Fruit fly (Drosophila melanogaster) whole organism, embryonic: ENCODE results near the gene CG31068.
A peak's percentile ranks its signal among the peaks of the same experiment; 100 is the strongest.

Experiments used
- Aef1 ChIP-seq: fragments of 200-800 bp; sonication (Bioruptor generic); IDR thresholded peaks from 3 replicates; pipeline ENCODE4 v1.3.6; 2022; ENCODE audit warnings: missing biosample characterization, missing genetic modification characterization
- Asciz ChIP-seq: fragments of 200-800 bp; sonication (Bioruptor generic); optimal IDR thresholded peaks from 2 replicates; lab custom pipeline; 2017; ENCODE audit warnings: missing biosample characterization, mild to moderate bottlenecking, missing genetic modification characterization, missing genetic modification reagents
- Atf3 ChIP-seq: fragments of 200-800 bp; sonication (Bioruptor generic); optimal IDR thresholded peaks from 3 replicates; lab custom pipeline; 2016; ENCODE audit warnings: missing biosample characterization, missing genetic modification characterization
- BtbVII ChIP-seq: fragments of 200-800 bp; sonication (Bioruptor generic); optimal IDR thresholded peaks from 3 replicates; lab custom pipeline; 2017; ENCODE audit warnings: missing biosample characterization, mild to moderate bottlenecking, missing genetic modification characterization
- CG11247 ChIP-seq: fragments of 200-800 bp; sonication (Bioruptor generic); IDR thresholded peaks from 2 replicates; pipeline ENCODE4 v1.3.6; 2022; ENCODE audit warnings: missing biosample characterization, missing genetic modification characterization
- CG13123 ChIP-seq: fragments of 200-800 bp; sonication (Bioruptor generic); optimal IDR thresholded peaks from 2 replicates; lab custom pipeline; 2016; ENCODE audit warnings: missing biosample characterization, missing genetic modification characterization
- CG13296 ChIP-seq: fragments of 200-800 bp; sonication (Bioruptor generic); optimal IDR thresholded peaks from 3 replicates; lab custom pipeline; 2018; ENCODE audit warnings: missing biosample characterization, mild to moderate bottlenecking, missing genetic modification characterization
- CG13424 ChIP-seq: fragments of 200-800 bp; sonication (Bioruptor generic); optimal IDR thresholded peaks from 2 replicates; lab custom pipeline; 2019; ENCODE audit warnings: missing biosample characterization, mild to moderate bottlenecking, missing genetic modification characterization, moderate library complexity
- CG14014 ChIP-seq: fragments of 200-800 bp; sonication (Bioruptor generic); IDR thresholded peaks from 2 replicates; pipeline ENCODE4 v1.3.6; 2022; ENCODE audit warnings: missing biosample characterization, missing genetic modification characterization
- CG15601 ChIP-seq: fragments of 200-800 bp; sonication (Bioruptor generic); optimal IDR thresholded peaks from 3 replicates; lab custom pipeline; 2019; ENCODE audit warnings: missing biosample characterization, mild to moderate bottlenecking, missing genetic modification characterization, moderate library complexity
- CG15696 ChIP-seq: fragments of 200-800 bp; sonication (Bioruptor generic); optimal IDR thresholded peaks from 2 replicates; lab custom pipeline; 2019; ENCODE audit warnings: missing biosample characterization, mild to moderate bottlenecking, missing genetic modification characterization, moderate library complexity
- CG1647 ChIP-seq: fragments of 200-800 bp; sonication (Bioruptor generic); optimal IDR thresholded peaks from 3 replicates; lab custom pipeline; 2016; ENCODE audit warnings: missing biosample characterization, missing genetic modification characterization
- CG17328 ChIP-seq: fragments of 200-800 bp; sonication (Bioruptor generic); IDR thresholded peaks from 2 replicates; pipeline ENCODE4 v1.3.6; 2022; ENCODE audit warnings: missing biosample characterization, missing genetic modification characterization
- CG17385 ChIP-seq: fragments of 200-800 bp; sonication (Bioruptor generic); optimal IDR thresholded peaks from 3 replicates; lab custom pipeline; 2018; ENCODE audit warnings: missing biosample characterization, mild to moderate bottlenecking, missing genetic modification characterization
- CG30020 ChIP-seq: fragments of 200-800 bp; optimal IDR thresholded peaks from 2 replicates; lab custom pipeline; 2019; ENCODE audit warnings: missing biosample characterization, mild to moderate bottlenecking, missing genetic modification characterization, moderate library complexity
- CG30431 ChIP-seq: fragments of 200-800 bp; sonication (Bioruptor generic); optimal IDR thresholded peaks from 2 replicates; lab custom pipeline; 2017; ENCODE audit warnings: missing biosample characterization, missing genetic modification characterization
- CG3163 ChIP-seq: fragments of 200-800 bp; sonication (Bioruptor generic); optimal IDR thresholded peaks from 3 replicates; lab custom pipeline; 2016; ENCODE audit warnings: missing biosample characterization, missing genetic modification characterization
- CG5245 ChIP-seq: fragments of 200-800 bp; sonication (Bioruptor generic); optimal IDR thresholded peaks from 3 replicates; lab custom pipeline; 2016; ENCODE audit warnings: missing biosample characterization, missing genetic modification characterization
- CG6791 ChIP-seq: fragments of 200-800 bp; sonication (Bioruptor generic); IDR thresholded peaks from 3 replicates; pipeline ENCODE4 v1.3.6; 2022; ENCODE audit warnings: missing biosample characterization, missing genetic modification characterization; ENCODE audit not compliant: partially characterized antibody
- CG7372 ChIP-seq: fragments of 200-800 bp; sonication (Bioruptor generic); IDR thresholded peaks from 2 replicates; pipeline ENCODE4 v1.3.6; 2022; ENCODE audit warnings: missing biosample characterization, missing genetic modification characterization
- CG7987 ChIP-seq: fragments of 200-800 bp; sonication (Bioruptor generic); optimal IDR thresholded peaks from 2 replicates; lab custom pipeline; 2018; ENCODE audit warnings: missing biosample characterization, mild to moderate bottlenecking, missing genetic modification characterization, moderate library complexity
- CG8089 ChIP-seq: fragments of 200-800 bp; sonication (Bioruptor generic); optimal IDR thresholded peaks from 3 replicates; lab custom pipeline; 2016; ENCODE audit warnings: missing biosample characterization, missing genetic modification characterization
- Chrac-16 ChIP-seq: fragments of 200-800 bp; sonication (Bioruptor generic); optimal IDR thresholded peaks from 3 replicates; lab custom pipeline; 2016; ENCODE audit warnings: missing biosample characterization, missing genetic modification characterization
- CoRest ChIP-seq: fragments of 200-800 bp; sonication (Bioruptor generic); optimal IDR thresholded peaks from 3 replicates; lab custom pipeline; 2018; ENCODE audit warnings: missing biosample characterization, mild to moderate bottlenecking, missing genetic modification characterization, moderate library complexity
- D19A ChIP-seq: fragments of 200-800 bp; optimal IDR thresholded peaks from 3 replicates; lab custom pipeline; 2019; ENCODE audit warnings: missing biosample characterization, mild to moderate bottlenecking, missing genetic modification characterization, moderate library complexity
- D19B ChIP-seq: fragments of 200-800 bp; sonication (Bioruptor generic); optimal IDR thresholded peaks from 2 replicates; lab custom pipeline; 2017; ENCODE audit warnings: missing biosample characterization, mild to moderate bottlenecking, missing genetic modification characterization
- Doc3 ChIP-seq: fragments of 200-800 bp; sonication (Bioruptor generic); IDR thresholded peaks from 3 replicates; pipeline ENCODE4 v1.3.6; 2022; ENCODE audit warnings: missing biosample characterization, missing genetic modification characterization; ENCODE audit not compliant: partially characterized antibody
- HLH54F ChIP-seq: fragments of 200-800 bp; sonication (Bioruptor generic); optimal IDR thresholded peaks from 3 replicates; lab custom pipeline; 2016; ENCODE audit warnings: missing biosample characterization, missing genetic modification characterization
- MBD-R2 ChIP-seq: fragments of 200-800 bp; sonication (Bioruptor generic); IDR thresholded peaks from 2 replicates; pipeline ENCODE4 v1.3.6; 2022; ENCODE audit warnings: missing biosample characterization, missing genetic modification characterization
- Myb ChIP-seq: fragments of 200-800 bp; sonication (Bioruptor generic); optimal IDR thresholded peaks from 2 replicates; lab custom pipeline; 2016; ENCODE audit warnings: missing biosample characterization, missing genetic modification characterization
- Nf-YB ChIP-seq: fragments of 200-800 bp; sonication (Bioruptor generic); optimal IDR thresholded peaks from 3 replicates; lab custom pipeline; 2019; ENCODE audit warnings: missing biosample characterization, mild to moderate bottlenecking, missing genetic modification characterization, moderate library complexity
- NfI ChIP-seq: fragments of 200-800 bp; sonication (Bioruptor generic); optimal IDR thresholded peaks from 3 replicates; lab custom pipeline; 2018; ENCODE audit warnings: missing biosample characterization, mild to moderate bottlenecking, missing genetic modification characterization, moderate library complexity
- Opbp ChIP-seq: fragments of 200-800 bp; sonication (Bioruptor generic); IDR thresholded peaks from 3 replicates; pipeline ENCODE4 v1.3.6; 2022; ENCODE audit warnings: missing biosample characterization, missing genetic modification characterization; ENCODE audit not compliant: partially characterized antibody
- Sin3A ChIP-seq: fragments of >200 bp; optimal IDR thresholded peaks from 2 replicates; lab custom pipeline; 2018
- al ChIP-seq: fragments of 200-800 bp; sonication (Bioruptor generic); IDR thresholded peaks from 2 replicates; pipeline ENCODE4 v1.3.6; 2022; ENCODE audit warnings: missing biosample characterization, missing genetic modification characterization
- ci ChIP-seq: fragments of 200-800 bp; sonication (Bioruptor generic); IDR thresholded peaks from 3 replicates; pipeline ENCODE4 v1.3.6; 2022; ENCODE audit warnings: missing biosample characterization, missing genetic modification characterization
- ewg ChIP-seq: fragments of 200-800 bp; sonication (Bioruptor generic); optimal IDR thresholded peaks from 3 replicates; lab custom pipeline; 2017; ENCODE audit warnings: mild to moderate bottlenecking, missing biosample characterization, missing genetic modification reagents, missing genetic modification characterization
- gsb-n ChIP-seq: fragments of 200-800 bp; sonication (Bioruptor generic); optimal IDR thresholded peaks from 3 replicates; lab custom pipeline; 2018; ENCODE audit warnings: missing biosample characterization, mild to moderate bottlenecking, missing genetic modification characterization
- hkb ChIP-seq, 2 experiments: fragments of 200-800 bp in 1 of 2; fragments of >200 bp in 1 of 2; sonication (Bioruptor generic) in 1 of 2; IDR thresholded peaks in 1 of 2; optimal IDR thresholded peaks in 1 of 2; 2 replicates each; pipeline versions ENCODE4 v1.3.6 to Lab custom; 2017 to 2022; ENCODE audit warnings: missing biosample characterization in 1 of 2, missing genetic modification characterization in 1 of 2
- mam ChIP-seq: fragments of 200-800 bp; sonication (Bioruptor generic); optimal IDR thresholded peaks from 3 replicates; lab custom pipeline; 2016; ENCODE audit warnings: missing biosample characterization, missing genetic modification characterization
- odd ChIP-seq: fragments of 200-800 bp; sonication (Bioruptor generic); optimal IDR thresholded peaks from 2 replicates; lab custom pipeline; 2017; ENCODE audit warnings: missing biosample characterization, mild to moderate bottlenecking, missing genetic modification characterization
- otp ChIP-seq: fragments of 200-800 bp; sonication (Bioruptor generic); IDR thresholded peaks from 3 replicates; pipeline ENCODE4, ENCODE4 v1.3.6; 2022; ENCODE audit warnings: missing biosample characterization, missing genetic modification characterization
- row ChIP-seq: fragments of 200-800 bp; sonication (Bioruptor generic); IDR thresholded peaks from 3 replicates; pipeline ENCODE4 v1.3.6; 2022; ENCODE audit warnings: missing biosample characterization, missing genetic modification characterization
- sens ChIP-seq: fragments of 200-800 bp; sonication (Bioruptor generic); peaks from one replicate; lab custom pipeline; 2016; ENCODE audit warnings: missing biosample characterization, missing genetic modification characterization
- shn ChIP-seq: fragments of 200-800 bp; sonication (Bioruptor generic); optimal IDR thresholded peaks from 3 replicates; lab custom pipeline; 2016; ENCODE audit warnings: missing biosample characterization, missing genetic modification characterization
- sna ChIP-seq: fragments of 200-800 bp; sonication (Bioruptor generic); IDR thresholded peaks from 2 replicates; pipeline ENCODE4 v1.3.6; 2022; ENCODE audit warnings: missing biosample characterization, missing genetic modification characterization; ENCODE audit not compliant: partially characterized antibody
- vvl ChIP-seq: fragments of 200-800 bp; sonication (Bioruptor generic); IDR thresholded peaks from 2 replicates; pipeline ENCODE4 v1.3.6; 2022; ENCODE audit warnings: missing biosample characterization, missing genetic modification characterization
- wek ChIP-seq: fragments of 200-800 bp; sonication (Bioruptor generic); optimal IDR thresholded peaks from 3 replicates; lab custom pipeline; 2018; ENCODE audit warnings: missing biosample characterization, mild to moderate bottlenecking, missing genetic modification characterization, moderate library complexity

The CG31068 gene

DNA sequence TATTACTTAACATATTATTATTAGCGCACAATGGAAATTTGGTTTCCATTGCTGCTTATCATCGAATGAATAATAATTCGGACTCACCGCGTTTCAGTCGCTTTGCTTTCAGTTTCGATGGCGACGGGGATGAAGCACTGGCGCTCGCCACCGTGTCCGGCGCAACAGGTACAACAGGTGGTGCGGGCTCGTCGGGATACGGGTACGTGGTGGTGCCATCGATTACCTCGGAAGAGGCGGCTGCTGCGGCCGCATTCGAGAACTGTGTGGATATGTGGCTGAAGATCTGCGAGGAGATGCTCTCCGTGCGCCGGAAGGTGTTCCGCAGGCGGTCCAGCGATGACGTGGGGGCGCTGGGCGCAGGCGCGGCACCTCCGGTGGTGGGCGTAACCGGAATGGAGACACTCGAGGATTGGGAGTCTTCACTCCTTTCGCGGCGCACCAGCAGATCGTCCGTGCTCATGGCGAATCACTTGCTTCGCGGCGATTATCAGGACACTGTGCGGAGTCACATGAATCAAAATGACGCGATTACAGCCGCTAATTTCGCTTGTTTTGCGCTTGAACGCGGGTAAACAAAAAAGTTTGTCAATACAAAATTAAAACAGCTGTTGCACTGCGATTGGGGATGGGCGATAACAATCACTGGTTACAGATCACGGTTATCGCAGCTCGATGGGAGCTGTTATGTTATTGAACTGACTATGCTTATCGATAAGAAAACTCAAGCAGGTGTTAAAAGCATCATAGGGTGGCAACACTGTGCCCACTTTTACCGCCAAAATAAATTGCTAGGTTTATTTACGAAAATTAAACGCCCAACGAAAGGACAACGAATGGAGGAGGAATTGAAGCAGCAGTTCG is 5.2 kb downstream of the CG31068 start, which contains the start of the genes CG31064 and PolA2 (continued):
- TF ChIP-seq MBD-R2 (GFP tag; lab: Robert Waterston, UW) = peak; percentile 96
- no peak for TF ChIP-seq Nf-YB
- TF ChIP-seq HLH54F (GFP tag; lab: Kevin White, UChicago) = no peak
- no peak for TF ChIP-seq CG7372 (GFP tag; lab: Robert Waterston, UW)
- peak; percentile 66 for TF ChIP-seq Sin3A (lab: Kevin White, UChicago)
- no peak for TF ChIP-seq wek (GFP tag; lab: Kevin White, UChicago)
- TF ChIP-seq CG13424 (tag; lab: Kevin White, UChicago) = peak; percentile 6
- TF ChIP-seq CG8089 = no peak
- peak; percentile 67 for TF ChIP-seq Myb (GFP tag; lab: Kevin White, UChicago)
- no peak for TF ChIP-seq Chrac-16 (GFP tag; lab: Kevin White, UChicago)
- TF ChIP-seq CG5245 (GFP tag; lab: Kevin White, UChicago) = no peak
- peak; percentile 51 for TF ChIP-seq vvl (GFP tag; lab: Robert Waterston, UW)
- TF ChIP-seq NfI (GFP tag; lab: Kevin White, UChicago) = peak; percentile 5
- TF ChIP-seq Doc3 (GFP tag; lab: Robert Waterston, UW) = peak; percentile 70
- no peak for TF ChIP-seq CG30431 (GFP tag; lab: Kevin White, UChicago)
- TF ChIP-seq, all 482 proteins: peak for 113

DNA sequence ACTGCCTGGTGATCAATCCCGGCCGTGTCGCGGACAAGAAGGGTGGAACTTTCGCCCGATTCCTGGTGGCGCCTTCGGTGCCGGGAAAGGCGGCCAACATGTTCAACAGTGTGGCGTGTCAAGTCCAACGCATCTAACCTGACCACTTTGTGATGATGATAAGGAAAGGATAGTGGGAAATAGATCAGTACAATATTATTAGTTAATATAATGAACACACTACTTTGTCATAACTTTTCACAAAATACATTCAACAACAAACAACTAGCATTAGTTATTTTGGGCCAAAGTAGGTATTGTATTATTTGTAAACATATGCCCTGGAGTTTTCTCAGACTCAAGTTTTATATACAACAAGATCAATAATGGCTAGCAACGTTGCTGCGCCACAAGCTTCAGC is 7.5 kb downstream of the CG31068 start, which contains the start of gene CG17991:
Gene CG17991, plus strand, starts transcription at position 301 of the 400 bp plus-strand sequence.
- TF ChIP-seq gsb-n = no peak
- no peak for TF ChIP-seq CoRest (tag; lab: Kevin White, UChicago)
- no peak for TF ChIP-seq CG11247 (GFP tag; lab: Robert Waterston, UW)
- no peak for TF ChIP-seq CG17385 (GFP tag; lab: Kevin White, UChicago)
- TF ChIP-seq odd (GFP tag; lab: Kevin White, UChicago) = no peak
- no peak for TF ChIP-seq CG30020 (tag; lab: Kevin White, UChicago)
- TF ChIP-seq CG7987 (GFP tag; lab: Kevin White, UChicago) = no peak
- no peak for TF ChIP-seq BtbVII
- TF ChIP-seq shn (GFP tag; lab: Kevin White, UChicago) = no peak
- no peak for TF ChIP-seq otp (GFP tag; lab: Robert Waterston, UW)
- no peak for TF ChIP-seq CG14014 (GFP tag; lab: Robert Waterston, UW)
- no peak for TF ChIP-seq mam
- no peak for TF ChIP-seq CG15696 (tag; lab: Kevin White, UChicago)
- TF ChIP-seq Opbp = no peak
- no peak for TF ChIP-seq ewg
- no peak for TF ChIP-seq CG3163 (GFP tag; lab: Kevin White, UChicago)
- no peak for TF ChIP-seq sna (GFP tag; lab: Robert Waterston, UW)

DNA sequence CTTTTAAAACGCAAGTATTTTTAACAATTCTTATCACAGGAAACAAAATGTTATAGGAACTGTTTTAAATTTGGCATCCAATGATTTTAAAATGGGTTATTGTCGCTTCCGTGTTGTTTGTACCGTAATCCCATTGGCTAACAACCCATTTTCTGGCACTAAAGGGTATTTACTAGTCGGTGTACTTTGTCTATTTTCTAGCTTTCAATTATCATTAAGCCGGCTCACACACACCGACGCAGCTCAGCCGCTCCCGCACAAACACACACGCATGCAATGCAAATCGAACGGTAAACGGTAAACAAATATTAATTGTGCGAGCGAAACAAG is 10.9 kb downstream of the CG31068 start:
- TF ChIP-seq CG13123 (GFP tag; lab: Kevin White, UChicago) (no peak), sens (GFP tag; lab: Kevin White, UChicago) (peak; percentile 82), mam (no peak), D19B (peak; percentile 16), hkb (optimal IDR thresholded peaks at IDR 0.05; lab: Kevin White, UChicago) (no peak), hkb (GFP tag; IDR thresholded peaks at IDR 0.05; lab: Robert Waterston, UW) (0 out of 2 replicates have a peak, but pooled peaks have one; percentile 18), Atf3 (no peak), Aef1 (GFP tag; lab: Robert Waterston, UW) (no peak), CG17328 (peak; percentile 42; the same call in 1 of the 2 replicates), D19A (peak; percentile 97), CG1647 (GFP tag; lab: Kevin White, UChicago) (no peak), CG6791 (no peak), CG15601 (tag; lab: Kevin White, UChicago) (peak; percentile 9), CG11247 (GFP tag; lab: Robert Waterston, UW) (no peak), al (GFP tag; lab: Robert Waterston, UW) (no peak), ci (GFP tag; lab: Robert Waterston, UW) (0 out of 3 replicates have a peak, but pooled peaks have one; percentile 16), row (GFP tag; lab: Robert Waterston, UW) (peak; percentile 26; the same call in 2 of the 3 replicates), CG13296 (GFP tag; lab: Kevin White, UChicago) (no peak), Asciz (GFP tag; lab: Kevin White, UChicago) (no peak)
